Fruit fly (Drosophila melanogaster): ENCODE measurements around the gene futsch.
A peak's percentile ranks its signal among the peaks of the same experiment; 100 is the strongest.

Gene futsch

dm6 chrX:1466505-1467381 is 57.9 kb downstream of the futsch start (continued):
- no peak for TF ChIP-seq Dfd (GFP tag; optimal IDR thresholded peaks at IDR 0.05)
- TF ChIP-seq CG15696 (tag; optimal IDR thresholded peaks at IDR 0.05) = no peak
- TF ChIP-seq salm (tag; optimal IDR thresholded peaks at IDR 0.05) = no peak
- no peak for TF ChIP-seq Dip3 (GFP tag; optimal IDR thresholded peaks at IDR 0.05)
- no peak for TF ChIP-seq D19A (tag; optimal IDR thresholded peaks at IDR 0.05)
- TF ChIP-seq gem (tag; optimal IDR thresholded peaks at IDR 0.05) = no peak
- TF ChIP-seq CG3065 (GFP tag; optimal IDR thresholded peaks at IDR 0.05) = no peak
- no peak for TF ChIP-seq CG17912 (GFP tag; optimal IDR thresholded peaks at IDR 0.05)
- no peak for TF ChIP-seq eyg (GFP tag; optimal IDR thresholded peaks at IDR 0.05)
- TF ChIP-seq CG4424 (GFP tag; optimal IDR thresholded peaks at IDR 0.05) = no peak
- no peak for TF ChIP-seq ap (GFP tag; IDR thresholded peaks at IDR 0.05)
- no peak for TF ChIP-seq CG7745 (tag; optimal IDR thresholded peaks at IDR 0.05)
- TF ChIP-seq CG9437 (GFP tag; optimal IDR thresholded peaks at IDR 0.05) = peak; percentile 99
- TF ChIP-seq pnt (GFP tag; optimal IDR thresholded peaks at IDR 0.05) = no peak
- TF ChIP-seq bcd (GFP tag; optimal IDR thresholded peaks at IDR 0.05) = peak; percentile 24
- no peak for TF ChIP-seq ro (GFP tag; IDR thresholded peaks at IDR 0.05)
- TF ChIP-seq CG7372 (GFP tag; IDR thresholded peaks at IDR 0.05) = no peak
- TF ChIP-seq CG8359 (GFP tag; optimal IDR thresholded peaks at IDR 0.05; ENCODE audit: borderline replicate concordance) = no peak
- TF ChIP-seq CG18619 (GFP tag; optimal IDR thresholded peaks at IDR 0.05) = no peak
- TF ChIP-seq Eip74EF (GFP tag; optimal IDR thresholded peaks at IDR 0.05) = peak in 1 of 2 experiments; percentile 36
- TF ChIP-seq ATbp (GFP tag; optimal IDR thresholded peaks at IDR 0.05) = no peak
- no peak for TF ChIP-seq E2f2 (GFP tag; IDR thresholded peaks at IDR 0.05)
- TF ChIP-seq Sry-δ (GFP tag; optimal IDR thresholded peaks at IDR 0.05) = no peak
- peak; percentile 5 for TF ChIP-seq CG13296 (GFP tag; optimal IDR thresholded peaks at IDR 0.05)
- no peak for TF ChIP-seq org-1 (GFP tag; optimal IDR thresholded peaks at IDR 0.05)
- TF ChIP-seq Med (GFP tag) = peak; percentile 87
- no peak for TF ChIP-seq CG3726 (GFP tag; IDR thresholded peaks at IDR 0.05)
- no peak for TF ChIP-seq toy (GFP tag; IDR thresholded peaks at IDR 0.05)
- TF ChIP-seq HLH54F (GFP tag; optimal IDR thresholded peaks at IDR 0.05) = no peak
- peak; percentile 3 for TF ChIP-seq BEAF-32 (GFP tag; optimal IDR thresholded peaks at IDR 0.05)
- TF ChIP-seq D (optimal IDR thresholded peaks at IDR 0.05) = no peak
- no peak for TF ChIP-seq D (GFP tag; optimal IDR thresholded peaks at IDR 0.05)
- TF ChIP-seq wor (GFP tag; IDR thresholded peaks at IDR 0.05) = no peak
- TF ChIP-seq CG2116 (GFP tag; optimal IDR thresholded peaks at IDR 0.05) = no peak
- peak in 1 of 2 experiments; percentile 8 for TF ChIP-seq Hr78 (GFP tag; optimal IDR thresholded peaks at IDR 0.05)
- TF ChIP-seq CG14965 (GFP tag; optimal IDR thresholded peaks at IDR 0.05; ENCODE audit: borderline replicate concordance) = no peak
- no peak for TF ChIP-seq CG4854 (GFP tag; optimal IDR thresholded peaks at IDR 0.05)
- no peak for TF ChIP-seq ssp (GFP tag; IDR thresholded peaks at IDR 0.05)
- TF ChIP-seq CG43689 (GFP tag; IDR thresholded peaks at IDR 0.05) = no peak
- TF ChIP-seq CG10565 (GFP tag; optimal IDR thresholded peaks at IDR 0.05) = no peak
- no peak for TF ChIP-seq Lhr (GFP tag; optimal IDR thresholded peaks at IDR 0.05)
- TF ChIP-seq Hey (tag; optimal IDR thresholded peaks at IDR 0.05) = no peak
- no peak for TF ChIP-seq lilli (GFP tag; optimal IDR thresholded peaks at IDR 0.05)
- no peak for TF ChIP-seq H2.0 (GFP tag; IDR thresholded peaks at IDR 0.05)
- TF ChIP-seq CG3163 (GFP tag; optimal IDR thresholded peaks at IDR 0.05) = no peak
- TF ChIP-seq Deaf1 (tag; optimal IDR thresholded peaks at IDR 0.05) = peak; percentile 62
- TF ChIP-seq ttk (GFP tag; IDR thresholded peaks at IDR 0.05) = no peak
- no peak for TF ChIP-seq pb (GFP tag; optimal IDR thresholded peaks at IDR 0.05)
- no peak for TF ChIP-seq gce (GFP tag; IDR thresholded peaks at IDR 0.05)
- TF ChIP-seq dmrt11E (tag; optimal IDR thresholded peaks at IDR 0.05) = no peak

All from whole organism, embryonic.